Fruit fly (Drosophila melanogaster) whole organism, embryonic: ENCODE results near the gene CG4951.

Source experiments
- CG10462 ChIP-seq: fragments of 200-800 bp; sonication (Bioruptor generic); optimal IDR thresholded peaks from 2 replicates; lab custom pipeline; 2016; ENCODE audit warnings: missing biosample characterization, missing genetic modification characterization
- CG10565 ChIP-seq: fragments of 200-800 bp; sonication (Bioruptor generic); optimal IDR thresholded peaks from 3 replicates; lab custom pipeline; 2016; ENCODE audit warnings: missing biosample characterization, mild to moderate bottlenecking, missing genetic modification characterization
- CG10959 ChIP-seq: fragments of 200-800 bp; sonication (Bioruptor generic); IDR thresholded peaks from 2 replicates; pipeline ENCODE4 v1.3.6; 2022; ENCODE audit warnings: missing biosample characterization, missing genetic modification characterization
- CG12391 ChIP-seq: fragments of 200-800 bp; sonication (Bioruptor generic); optimal IDR thresholded peaks from 3 replicates; lab custom pipeline; 2018; ENCODE audit warnings: missing biosample characterization, mild to moderate bottlenecking, missing genetic modification characterization, moderate library complexity
- CG12942 ChIP-seq: fragments of 200-800 bp; sonication (Bioruptor generic); optimal IDR thresholded peaks from 3 replicates; lab custom pipeline; 2016; ENCODE audit warnings: missing biosample characterization, missing genetic modification characterization
- CG13287 ChIP-seq: fragments of 200-800 bp; sonication (Bioruptor generic); IDR thresholded peaks from 2 replicates; pipeline ENCODE4 v1.3.6; 2022; ENCODE audit warnings: missing biosample characterization, missing genetic modification characterization; ENCODE audit not compliant: partially characterized antibody
- CG14667 ChIP-seq: fragments of 200-800 bp; sonication (Bioruptor generic); IDR thresholded peaks from 2 replicates; pipeline ENCODE4 v1.3.6; 2022; ENCODE audit warnings: missing biosample characterization, missing genetic modification characterization
- CG14860 ChIP-seq: fragments of 200-800 bp; sonication (Bioruptor generic); IDR thresholded peaks from 3 replicates; pipeline ENCODE4 v1.3.6; 2022; ENCODE audit warnings: missing biosample characterization, missing genetic modification characterization; ENCODE audit not compliant: partially characterized antibody
- CG1602 ChIP-seq: fragments of 200-800 bp; sonication (Bioruptor generic); optimal IDR thresholded peaks from 3 replicates; lab custom pipeline; 2016; ENCODE audit warnings: missing biosample characterization, missing genetic modification characterization
- CG17568 ChIP-seq: fragments of 200-800 bp; sonication (Bioruptor generic); optimal IDR thresholded peaks from 2 replicates; lab custom pipeline; 2018; ENCODE audit warnings: missing biosample characterization, mild to moderate bottlenecking, missing genetic modification characterization, moderate library complexity
- CG17829 ChIP-seq: fragments of 200-800 bp; optimal IDR thresholded peaks from 2 replicates; lab custom pipeline; 2019; ENCODE audit warnings: missing biosample characterization, mild to moderate bottlenecking, missing genetic modification characterization, moderate library complexity
- CG1792 ChIP-seq: fragments of 200-800 bp; sonication (Bioruptor generic); optimal IDR thresholded peaks from 2 replicates; lab custom pipeline; 2016; ENCODE audit warnings: missing biosample characterization, missing genetic modification characterization
- CG1832 ChIP-seq: fragments of 200-800 bp; sonication (Bioruptor generic); optimal IDR thresholded peaks from 2 replicates; lab custom pipeline; 2017; ENCODE audit warnings: missing biosample characterization, mild to moderate bottlenecking, missing genetic modification characterization, inconsistent platforms
- CG7786 ChIP-seq: fragments of 200-800 bp; sonication (Bioruptor generic); optimal IDR thresholded peaks from 2 replicates; lab custom pipeline; 2016; ENCODE audit warnings: missing biosample characterization, missing genetic modification characterization
- CG8388 ChIP-seq: fragments of 200-800 bp; sonication (Bioruptor generic); optimal IDR thresholded peaks from 2 replicates; lab custom pipeline; 2019; ENCODE audit warnings: missing biosample characterization, mild to moderate bottlenecking, missing genetic modification characterization, moderate library complexity
- CG9727 ChIP-seq: fragments of 200-800 bp; sonication (Bioruptor generic); optimal IDR thresholded peaks from 3 replicates; lab custom pipeline; 2017; ENCODE audit warnings: missing biosample characterization, mild to moderate bottlenecking, missing genetic modification characterization
- D ChIP-seq, 2 experiments: fragments of 200-800 bp in 1 of 2; fragments of >200 bp in 1 of 2; sonication (Bioruptor generic) in 1 of 2; optimal IDR thresholded peaks; 2 replicates in 1 of 2; 3 replicates in 1 of 2; lab custom pipeline; 2017; ENCODE audit warnings: mild to moderate bottlenecking in 1 of 2, missing biosample characterization in 1 of 2, missing genetic modification characterization in 1 of 2, missing genetic modification reagents in 1 of 2
- D19A ChIP-seq: fragments of 200-800 bp; optimal IDR thresholded peaks from 3 replicates; lab custom pipeline; 2019; ENCODE audit warnings: missing biosample characterization, mild to moderate bottlenecking, missing genetic modification characterization, moderate library complexity
- Dfd ChIP-seq, 2 experiments: fragments of >200 bp; optimal IDR thresholded peaks; 2 replicates each; lab custom pipeline; 2017; ENCODE audit warnings: missing biosample characterization in 2 of 2, missing genetic modification characterization in 2 of 2
- Dll ChIP-seq: fragments of 200-800 bp; sonication (Bioruptor generic); IDR thresholded peaks from 4 replicates; pipeline ENCODE4 v1.3.6; 2022; ENCODE audit warnings: missing biosample characterization, missing genetic modification characterization; ENCODE audit not compliant: partially characterized antibody
- E2f1 ChIP-seq: fragments of 200-800 bp; sonication (Bioruptor generic); IDR thresholded peaks from 2 replicates; pipeline ENCODE4 v1.3.6; 2022; ENCODE audit warnings: missing biosample characterization, missing genetic modification characterization
- Gsc ChIP-seq: fragments of 200-800 bp; sonication (Bioruptor generic); IDR thresholded peaks from 2 replicates; pipeline ENCODE4 v1.3.6; 2022; ENCODE audit warnings: missing biosample characterization, missing genetic modification characterization
- H15 ChIP-seq: fragments of 200-800 bp; sonication (Bioruptor generic); IDR thresholded peaks from 3 replicates; pipeline ENCODE4 v1.3.6; 2022; ENCODE audit warnings: missing biosample characterization, missing genetic modification characterization
- HLH54F ChIP-seq: fragments of 200-800 bp; sonication (Bioruptor generic); optimal IDR thresholded peaks from 3 replicates; lab custom pipeline; 2016; ENCODE audit warnings: missing biosample characterization, missing genetic modification characterization
- Lpt ChIP-seq: fragments of >200 bp; optimal IDR thresholded peaks from 2 replicates; lab custom pipeline; 2018; ENCODE audit warnings: missing biosample characterization, missing genetic modification characterization
- MESR4 ChIP-seq: fragments of 200-800 bp; sonication (Bioruptor generic); optimal IDR thresholded peaks from 2 replicates; lab custom pipeline; 2018; ENCODE audit warnings: missing biosample characterization, mild to moderate bottlenecking, missing genetic modification characterization, moderate library complexity
- Max ChIP-seq: fragments of 200-800 bp; sonication (Bioruptor generic); optimal IDR thresholded peaks from 2 replicates; lab custom pipeline; 2016; ENCODE audit warnings: missing biosample characterization, mild to moderate bottlenecking, missing genetic modification characterization
- Nf-YA ChIP-seq: fragments of 200-800 bp; sonication (Bioruptor generic); IDR thresholded peaks from 2 replicates; pipeline ENCODE4 v1.3.6; 2022; ENCODE audit warnings: missing biosample characterization, missing genetic modification characterization
- Rfx ChIP-seq: fragments of 200-800 bp; sonication (Bioruptor generic); IDR thresholded peaks from 2 replicates; pipeline ENCODE4 v1.3.6; 2022; ENCODE audit warnings: missing biosample characterization, missing genetic modification characterization
- Sox102F ChIP-seq: fragments of 200-800 bp; sonication (Bioruptor generic); optimal IDR thresholded peaks from 2 replicates; lab custom pipeline; 2018; ENCODE audit warnings: missing biosample characterization, mild to moderate bottlenecking, missing genetic modification characterization, moderate library complexity
- Ssrp ChIP-seq: fragments of 200-800 bp; sonication (Bioruptor generic); optimal IDR thresholded peaks from 2 replicates; lab custom pipeline; 2018; ENCODE audit warnings: missing biosample characterization, mild to moderate bottlenecking, missing genetic modification characterization, moderate library complexity
- Xbp1 ChIP-seq: fragments of 200-800 bp; sonication (Bioruptor generic); optimal IDR thresholded peaks from 3 replicates; lab custom pipeline; 2016; ENCODE audit warnings: missing biosample characterization, mild to moderate bottlenecking, missing genetic modification characterization
- al ChIP-seq: fragments of 200-800 bp; sonication (Bioruptor generic); IDR thresholded peaks from 2 replicates; pipeline ENCODE4 v1.3.6; 2022; ENCODE audit warnings: missing biosample characterization, missing genetic modification characterization
- az2 ChIP-seq: fragments of 200-800 bp; sonication (Bioruptor generic); optimal IDR thresholded peaks from 3 replicates; lab custom pipeline; 2016; ENCODE audit warnings: missing biosample characterization, missing genetic modification characterization
- chif ChIP-seq, 2 experiments: fragments of 200-800 bp; sonication (Bioruptor generic); optimal IDR thresholded peaks; 3 replicates each; lab custom pipeline; 2016; ENCODE audit warnings: missing biosample characterization in 2 of 2, missing genetic modification characterization in 2 of 2
- chm ChIP-seq: fragments of 200-800 bp; sonication (Bioruptor generic); IDR thresholded peaks from 2 replicates; pipeline ENCODE4 v1.3.6; 2022; ENCODE audit warnings: missing biosample characterization, missing genetic modification characterization
- crol ChIP-seq: fragments of 200-800 bp; sonication (Bioruptor generic); IDR thresholded peaks from 2 replicates; pipeline ENCODE4 v1.3.6; 2022; ENCODE audit warnings: missing biosample characterization, missing genetic modification characterization
- fd3F ChIP-seq: fragments of 200-800 bp; sonication (Bioruptor generic); optimal IDR thresholded peaks from 2 replicates; lab custom pipeline; 2018; ENCODE audit warnings: missing biosample characterization, mild to moderate bottlenecking, missing genetic modification characterization, moderate library complexity
- gt ChIP-seq: fragments of 200-800 bp; sonication (Bioruptor generic); IDR thresholded peaks from 2 replicates; pipeline ENCODE4 v1.3.6; 2022; ENCODE audit warnings: missing biosample characterization, missing genetic modification characterization
- jumu ChIP-seq: fragments of 200-800 bp; sonication (Bioruptor generic); optimal IDR thresholded peaks from 3 replicates; lab custom pipeline; 2016; ENCODE audit warnings: missing biosample characterization, missing genetic modification characterization
- nerfin-2 ChIP-seq: fragments of 200-800 bp; sonication (Bioruptor generic); IDR thresholded peaks from 2 replicates; pipeline ENCODE4 v1.3.6; 2022; ENCODE audit warnings: missing biosample characterization, missing genetic modification characterization; ENCODE audit not compliant: partially characterized antibody
- pfk ChIP-seq: fragments of 200-800 bp; sonication (Bioruptor generic); optimal IDR thresholded peaks from 2 replicates; lab custom pipeline; 2018; ENCODE audit warnings: missing biosample characterization, mild to moderate bottlenecking, missing genetic modification characterization, moderate library complexity
- phol ChIP-seq: fragments of 200-800 bp; sonication (Bioruptor generic); optimal IDR thresholded peaks from 3 replicates; lab custom pipeline; 2018; ENCODE audit warnings: missing biosample characterization, mild to moderate bottlenecking, missing genetic modification characterization, moderate library complexity
- pnt ChIP-seq: fragments of 200-800 bp; sonication (Bioruptor generic); optimal IDR thresholded peaks from 3 replicates; lab custom pipeline; 2016; ENCODE audit warnings: missing biosample characterization, missing genetic modification characterization
- pros ChIP-seq: fragments of 200-800 bp; sonication (Bioruptor generic); optimal IDR thresholded peaks from 3 replicates; lab custom pipeline; 2019; ENCODE audit warnings: missing biosample characterization, mild to moderate bottlenecking, missing genetic modification characterization, moderate library complexity
- rib ChIP-seq: fragments of 200-800 bp; sonication (Bioruptor generic); IDR thresholded peaks from 2 replicates; pipeline ENCODE4 v1.3.6; 2022; ENCODE audit warnings: missing biosample characterization, missing genetic modification characterization
- slou ChIP-seq: fragments of 200-800 bp; sonication (Bioruptor generic); optimal IDR thresholded peaks from 3 replicates; lab custom pipeline; 2016; ENCODE audit warnings: missing biosample characterization, missing genetic modification characterization
- sug ChIP-seq: fragments of 200-800 bp; optimal IDR thresholded peaks from 2 replicates; lab custom pipeline; 2019; ENCODE audit warnings: missing biosample characterization, mild to moderate bottlenecking, missing genetic modification characterization, moderate library complexity
- trh ChIP-seq: fragments of 200-800 bp; sonication (Bioruptor generic); optimal IDR thresholded peaks from 2 replicates; lab custom pipeline; 2016; ENCODE audit warnings: missing biosample characterization, missing genetic modification characterization
- tup ChIP-seq: fragments of 200-800 bp; sonication (Bioruptor generic); optimal IDR thresholded peaks from 2 replicates; lab custom pipeline; 2016; ENCODE audit warnings: missing biosample characterization, mild to moderate bottlenecking, missing genetic modification characterization, moderate library complexity
- wek ChIP-seq: fragments of 200-800 bp; sonication (Bioruptor generic); optimal IDR thresholded peaks from 3 replicates; lab custom pipeline; 2018; ENCODE audit warnings: missing biosample characterization, mild to moderate bottlenecking, missing genetic modification characterization, moderate library complexity

Gene CG4951

DNA sequence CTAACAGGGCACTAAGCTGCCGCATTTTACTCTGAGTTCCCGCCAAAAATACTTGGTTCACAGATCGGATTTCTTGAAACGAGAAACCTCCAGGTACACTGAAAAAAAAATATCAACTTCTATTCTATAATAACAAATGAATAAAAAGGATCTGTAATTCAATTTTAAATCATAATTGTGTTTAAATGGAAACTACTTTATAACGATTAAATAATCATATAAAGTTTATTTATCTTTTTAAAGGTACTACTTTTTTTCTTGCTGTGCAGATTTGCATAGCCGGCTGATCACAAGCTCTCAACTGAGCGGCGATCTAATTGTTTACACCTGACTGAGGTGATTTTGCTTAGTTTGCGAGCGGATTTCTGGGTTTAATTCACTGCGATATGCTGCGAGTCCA lies 33.4 kb upstream of the CG4951 start (continued):
- TF ChIP-seq sug (tag; lab: Kevin White, UChicago) (peak; percentile 41), Gsc (GFP tag; lab: Robert Waterston, UW) (no peak), HLH54F (GFP tag; lab: Kevin White, UChicago) (peak; percentile 24), CG10565 (GFP tag; lab: Kevin White, UChicago) (no peak), E2f1 (GFP tag; lab: Robert Waterston, UW) (peak; percentile 77), CG12391 (peak; percentile 76), slou (GFP tag; lab: Kevin White, UChicago) (no peak), CG7786 (GFP tag; lab: Kevin White, UChicago) (no peak), H15 (GFP tag; lab: Robert Waterston, UW) (peak; percentile 46; the same call in 1 of the 3 replicates), CG13287 (GFP tag; lab: Robert Waterston, UW) (no peak), nerfin-2 (no peak), chm (GFP tag; lab: Robert Waterston, UW) (no peak), Nf-YA (GFP tag; lab: Robert Waterston, UW) (peak; percentile 56), CG14667 (peak; percentile 57), phol (peak; percentile 76), fd3F (GFP tag; lab: Kevin White, UChicago) (peak; percentile 52), CG14860 (GFP tag; lab: Robert Waterston, UW) (no peak), Xbp1 (GFP tag; lab: Kevin White, UChicago) (peak; percentile 61), CG10462 (GFP tag; lab: Kevin White, UChicago) (peak; percentile 2), D19A (tag; lab: Kevin White, UChicago) (peak; percentile 51), CG1832 (GFP tag; lab: Kevin White, UChicago) (no peak), Max (GFP tag; lab: Kevin White, UChicago) (peak; percentile 56), gt (GFP tag; lab: Robert Waterston, UW) (no peak), CG9727 (GFP tag; lab: Kevin White, UChicago) (peak; percentile 62), Dfd (GFP tag; optimal IDR thresholded peaks at IDR 0.05; lab: Kevin White, UChicago) (no peak), jumu (GFP tag; lab: Kevin White, UChicago) (no peak), Dll (GFP tag; lab: Robert Waterston, UW) (no peak), pnt (GFP tag; lab: Kevin White, UChicago) (no peak), CG17829 (tag; lab: Kevin White, UChicago) (peak; percentile 68), CG1792 (GFP tag; lab: Kevin White, UChicago) (no peak), CG17568 (GFP tag; lab: Kevin White, UChicago) (no peak), crol (GFP tag; lab: Robert Waterston, UW) (no peak), tup (GFP tag; lab: Kevin White, UChicago) (no peak), al (GFP tag; lab: Robert Waterston, UW) (peak; percentile 78), trh (GFP tag; lab: Kevin White, UChicago) (peak; percentile 32), rib (peak; percentile 30; the same call in 1 of the 2 replicates), Sox102F (GFP tag; lab: Kevin White, UChicago) (peak; percentile 74), CG10959 (GFP tag; lab: Robert Waterston, UW) (no peak), CG12942 (GFP tag; lab: Kevin White, UChicago) (peak; percentile 21), pros (GFP tag; lab: Kevin White, UChicago) (no peak), Lpt (GFP tag; lab: Kevin White, UChicago) (no peak), Ssrp (tag; lab: Kevin White, UChicago) (peak; percentile 70), pfk (GFP tag; lab: Kevin White, UChicago) (no peak), CG8388 (GFP tag; lab: Kevin White, UChicago) (peak; percentile 68), MESR4 (GFP tag; lab: Kevin White, UChicago) (no peak), D (optimal IDR thresholded peaks at IDR 0.05; lab: Kevin White, UChicago) (no peak), D (GFP tag; optimal IDR thresholded peaks at IDR 0.05; lab: Kevin White, UChicago) (no peak), wek (GFP tag; lab: Kevin White, UChicago) (no peak), chif (GFP tag; optimal IDR thresholded peaks at IDR 0.05; lab: Kevin White, UChicago) (peak in 1 of 2 experiments; percentile 7), CG1602 (GFP tag; lab: Kevin White, UChicago) (peak; percentile 42), Rfx (GFP tag; lab: Robert Waterston, UW) (peak; percentile 84), az2 (GFP tag; lab: Kevin White, UChicago) (peak; percentile 57)
